Worm (Caenorhabditis elegans) whole organism, L4 larva: ENCODE measurements around the gene ZK355.2.
A peak's percentile ranks its signal among the peaks of the same experiment; 100 is the strongest.

ENCODE experiments used
- F44E2.7 ChIP-seq: fragments of 200-800 bp; sonication (Bioruptor generic); IDR thresholded peaks from 2 replicates; pipeline ENCODE4 v2.1.2; 2022; ENCODE audit warnings: missing genetic modification characterization, missing compliant biosample characterization
- F49E8.2 ChIP-seq: sonication (generic microtip); optimal IDR thresholded peaks from 2 replicates; lab custom pipeline; 2016; ENCODE audit warnings: missing compliant biosample characterization, mild to moderate bottlenecking, missing genetic modification characterization, borderline replicate concordance
- T26A8.4 ChIP-seq: fragments of 200-800 bp; sonication (Bioruptor generic); IDR thresholded peaks from 2 replicates; pipeline ENCODE4 v1.3.6; 2022; ENCODE audit warnings: missing genetic modification characterization, missing compliant biosample characterization
- Y48G9A.11 ChIP-seq: fragments of 200-800 bp; sonication (Bioruptor generic); IDR thresholded peaks from 2 replicates; pipeline ENCODE4 v1.3.6; 2022; ENCODE audit warnings: missing genetic modification reagents, missing genetic modification characterization, missing compliant biosample characterization
- Y5F2A.4 ChIP-seq: fragments of 200-800 bp; sonication (Bioruptor generic); optimal IDR thresholded peaks from 2 replicates; lab custom pipeline; 2018; ENCODE audit warnings: mild to moderate bottlenecking, missing genetic modification characterization, missing compliant biosample characterization
- aha-1 ChIP-seq: fragments of 150-350 bp; peaks from one replicate; lab custom pipeline; 2014; ENCODE audit warnings: missing biosample characterization, missing genetic modification characterization
- ceh-20 ChIP-seq: fragments of 200-800 bp; sonication (Bioruptor generic); IDR thresholded peaks from 2 replicates; pipeline ENCODE4 v1.3.6; 2022; ENCODE audit warnings: missing genetic modification reagents, missing genetic modification characterization, missing compliant biosample characterization
- ces-1 ChIP-seq: fragments of 150-350 bp; sonication (generic microtip); optimal IDR thresholded peaks from 4 replicates; lab custom pipeline; 2014; ENCODE audit warnings: missing biosample characterization, missing genetic modification reagents, missing genetic modification characterization
- daf-16 ChIP-seq, 3 experiments: sonication (generic microtip); optimal IDR thresholded peaks; 2 replicates each; lab custom pipeline; 2016 to 2017; ENCODE audit warnings: missing genetic modification characterization in 3 of 3, missing genetic modification reagents in 3 of 3, mild to moderate bottlenecking in 2 of 3, missing compliant biosample characterization in 2 of 3, missing biosample characterization in 1 of 3, moderate library complexity in 1 of 3
- daf-8 ChIP-seq: fragments of 200-800 bp; sonication (Bioruptor generic); IDR thresholded peaks from 2 replicates; pipeline ENCODE4 v1.3.6; 2022; ENCODE audit warnings: missing genetic modification characterization, missing compliant biosample characterization
- dmd-6 ChIP-seq: fragments of 200-800 bp; sonication (Bioruptor generic); IDR thresholded peaks from 2 replicates; pipeline ENCODE4 v1.3.6; 2022; ENCODE audit warnings: missing genetic modification reagents, missing genetic modification characterization, missing compliant biosample characterization
- dmd-8 ChIP-seq: fragments of 200-800 bp; sonication (Bioruptor generic); IDR thresholded peaks from 2 replicates; pipeline ENCODE4 v1.3.6; 2022; ENCODE audit warnings: missing genetic modification characterization, missing compliant biosample characterization
- dve-1 ChIP-seq: sonication (generic microtip); optimal IDR thresholded peaks from 2 replicates; lab custom pipeline; 2017; ENCODE audit warnings: antibody characterized with exemption, mild to moderate bottlenecking, missing genetic modification characterization, missing compliant biosample characterization; ENCODE audit not compliant: insufficient read depth
- egl-43 ChIP-seq: fragments of 200-800 bp; sonication (Bioruptor generic); IDR thresholded peaks from 2 replicates; pipeline ENCODE4 v1.3.6; 2022; ENCODE audit warnings: missing genetic modification reagents, missing genetic modification characterization, missing compliant biosample characterization
- fkh-10 ChIP-seq: fragments of 150-350 bp; optimal IDR thresholded peaks from 2 replicates; lab custom pipeline; 2014; ENCODE audit warnings: missing biosample characterization, missing genetic modification reagents, missing genetic modification characterization
- hlh-11 ChIP-seq: fragments of 200-800 bp; sonication (Bioruptor generic); optimal IDR thresholded peaks from 2 replicates; lab custom pipeline; 2018; ENCODE audit warnings: mild to moderate bottlenecking, missing genetic modification characterization, missing compliant biosample characterization
- hlh-30 ChIP-seq: sonication (generic microtip); optimal IDR thresholded peaks from 2 replicates; lab custom pipeline; 2017; ENCODE audit warnings: antibody characterized with exemption, mild to moderate bottlenecking, missing genetic modification characterization, missing compliant biosample characterization; ENCODE audit not compliant: insufficient read depth
- hmg-1.1 ChIP-seq: fragments of 200-800 bp; sonication (Bioruptor generic); IDR thresholded peaks from 2 replicates; pipeline ENCODE4 v1.3.6; 2022; ENCODE audit warnings: missing genetic modification reagents, missing genetic modification characterization, missing compliant biosample characterization
- jun-1 ChIP-seq: fragments of 150-350 bp; optimal IDR thresholded peaks from 2 replicates; lab custom pipeline; 2014; ENCODE audit warnings: missing biosample characterization, missing genetic modification reagents, missing genetic modification characterization
- lim-7 ChIP-seq: fragments of 200-800 bp; sonication (Bioruptor generic); IDR thresholded peaks from 2 replicates; pipeline ENCODE4 v1.3.6; 2022; ENCODE audit warnings: missing genetic modification characterization, missing compliant biosample characterization
- lin-13 ChIP-seq: fragments of 150-350 bp; optimal IDR thresholded peaks from 2 replicates; lab custom pipeline; 2014; ENCODE audit warnings: missing biosample characterization, missing genetic modification reagents, missing genetic modification characterization
- lin-15B ChIP-seq: fragments of 150-350 bp; sonication (generic microtip); optimal IDR thresholded peaks from 3 replicates; lab custom pipeline; 2014; ENCODE audit warnings: missing biosample characterization, missing genetic modification characterization
- lin-29 ChIP-seq: fragments of 200-800 bp; sonication (Bioruptor generic); IDR thresholded peaks from 2 replicates; pipeline ENCODE4 v1.3.6; 2022; ENCODE audit warnings: missing genetic modification reagents, missing genetic modification characterization, missing compliant biosample characterization
- lin-39 ChIP-seq: fragments of 150-350 bp; optimal IDR thresholded peaks from 2 replicates; lab custom pipeline; 2014; ENCODE audit warnings: missing biosample characterization, missing genetic modification reagents, missing genetic modification characterization
- lir-3 ChIP-seq: sonication (generic microtip); optimal IDR thresholded peaks from 2 replicates; lab custom pipeline; 2016; ENCODE audit warnings: mild to moderate bottlenecking, missing genetic modification characterization, missing compliant biosample characterization
- mdl-1 ChIP-seq, 2 experiments: fragments of 150-350 bp in 1 of 2; sonication (generic microtip) in 1 of 2; optimal IDR thresholded peaks; 2 replicates each; lab custom pipeline; 2014 to 2017; ENCODE audit warnings: missing biosample characterization in 2 of 2, missing genetic modification characterization in 2 of 2
- mep-1 ChIP-seq: fragments of 150-350 bp; sonication (generic microtip); optimal IDR thresholded peaks from 3 replicates; lab custom pipeline; 2014; ENCODE audit warnings: missing biosample characterization, missing genetic modification characterization
- mxl-2 ChIP-seq: fragments of 200-800 bp; sonication (Bioruptor generic); conservative IDR thresholded peaks from 2 replicates; pipeline ENCODE4 v1.3.6; 2022; ENCODE audit warnings: missing genetic modification reagents, missing genetic modification characterization, missing compliant biosample characterization
- mxl-3 ChIP-seq: fragments of 200-800 bp; sonication (Bioruptor generic); optimal IDR thresholded peaks from 2 replicates; lab custom pipeline; 2018; ENCODE audit warnings: mild to moderate bottlenecking, missing genetic modification characterization, missing compliant biosample characterization
- nhr-111 ChIP-seq: fragments of 200-800 bp; sonication (Bioruptor generic); optimal IDR thresholded peaks from 2 replicates; lab custom pipeline; 2018; ENCODE audit warnings: mild to moderate bottlenecking, missing genetic modification characterization, missing compliant biosample characterization
- nhr-28 ChIP-seq: fragments of 150-350 bp; optimal IDR thresholded peaks from 2 replicates; lab custom pipeline; 2014; ENCODE audit warnings: missing biosample characterization, missing genetic modification characterization
- nhr-6 ChIP-seq: fragments of 150-350 bp; optimal IDR thresholded peaks from 2 replicates; lab custom pipeline; 2014; ENCODE audit warnings: missing biosample characterization, missing genetic modification characterization
- nhr-76 ChIP-seq: fragments of 150-350 bp; optimal IDR thresholded peaks from 2 replicates; lab custom pipeline; 2014; ENCODE audit warnings: missing biosample characterization, missing genetic modification characterization
- nhr-77 ChIP-seq: fragments of 150-350 bp; optimal IDR thresholded peaks from 2 replicates; lab custom pipeline; 2014; ENCODE audit warnings: missing biosample characterization, missing genetic modification characterization
- pha-4 ChIP-seq, 2 experiments: fragments of 150-350 bp in 1 of 2; fragments of 200-800 bp in 1 of 2; sonication (Bioruptor generic) in 1 of 2; IDR thresholded peaks in 1 of 2; optimal IDR thresholded peaks in 1 of 2; 2 replicates each; pipeline versions ENCODE4 v1.3.6 to Lab custom; 2014 to 2022; ENCODE audit warnings: missing genetic modification characterization in 2 of 2, missing genetic modification reagents in 2 of 2, missing biosample characterization in 1 of 2, missing compliant biosample characterization in 1 of 2
- pqm-1 ChIP-seq: sonication (generic microtip); optimal IDR thresholded peaks from 2 replicates; lab custom pipeline; 2017; ENCODE audit warnings: missing biosample characterization, missing genetic modification characterization
- set-16 ChIP-seq: fragments of 200-800 bp; sonication (Bioruptor generic); IDR thresholded peaks from 2 replicates; pipeline ENCODE4 v1.3.6; 2022; ENCODE audit warnings: missing genetic modification reagents, missing genetic modification characterization, missing compliant biosample characterization
- skn-1 ChIP-seq: fragments of 150-350 bp; optimal IDR thresholded peaks from 2 replicates; lab custom pipeline; 2014; ENCODE audit warnings: missing biosample characterization, missing genetic modification characterization
- spr-1 ChIP-seq: sonication (generic microtip); optimal IDR thresholded peaks from 2 replicates; lab custom pipeline; 2016; ENCODE audit warnings: mild to moderate bottlenecking, missing genetic modification characterization, missing compliant biosample characterization
- tag-97 ChIP-seq: fragments of 200-800 bp; sonication (Bioruptor generic); IDR thresholded peaks from 2 replicates; pipeline ENCODE4 v1.3.6; 2022; ENCODE audit warnings: missing genetic modification characterization, missing compliant biosample characterization
- unc-39 ChIP-seq: sonication (generic microtip); optimal IDR thresholded peaks from 2 replicates; lab custom pipeline; 2017; ENCODE audit warnings: missing biosample characterization, missing genetic modification characterization
- unc-62 ChIP-seq, 3 experiments: fragments of 150-350 bp in 1 of 3; sonication (generic microtip); optimal IDR thresholded peaks in 2 of 3; peaks in 1 of 3; 1 replicate in 1 of 3; 2 replicates in 2 of 3; lab custom pipeline; 2014 to 2017; ENCODE audit warnings: missing biosample characterization in 3 of 3, missing genetic modification characterization in 3 of 3, missing genetic modification reagents in 3 of 3, missing genotype in 1 of 3
- vab-7 ChIP-seq: fragments of 200-800 bp; sonication (Bioruptor generic); IDR thresholded peaks from 2 replicates; pipeline ENCODE4 v1.3.6; 2022; ENCODE audit warnings: missing genetic modification reagents, missing genetic modification characterization, missing compliant biosample characterization
- zag-1 ChIP-seq: fragments of 150-350 bp; optimal IDR thresholded peaks from 2 replicates; lab custom pipeline; 2014; ENCODE audit warnings: missing biosample characterization, missing genetic modification characterization
- zip-11 ChIP-seq: fragments of 200-800 bp; sonication (Bioruptor generic); IDR thresholded peaks from 2 replicates; pipeline ENCODE4 v1.3.6; 2022; ENCODE audit warnings: missing genetic modification characterization, missing compliant biosample characterization
- ztf-7 ChIP-seq: fragments of 150-350 bp; optimal IDR thresholded peaks from 2 replicates; lab custom pipeline; 2014; ENCODE audit warnings: missing biosample characterization, missing genetic modification characterization

ZK355.2 gene

DNA sequence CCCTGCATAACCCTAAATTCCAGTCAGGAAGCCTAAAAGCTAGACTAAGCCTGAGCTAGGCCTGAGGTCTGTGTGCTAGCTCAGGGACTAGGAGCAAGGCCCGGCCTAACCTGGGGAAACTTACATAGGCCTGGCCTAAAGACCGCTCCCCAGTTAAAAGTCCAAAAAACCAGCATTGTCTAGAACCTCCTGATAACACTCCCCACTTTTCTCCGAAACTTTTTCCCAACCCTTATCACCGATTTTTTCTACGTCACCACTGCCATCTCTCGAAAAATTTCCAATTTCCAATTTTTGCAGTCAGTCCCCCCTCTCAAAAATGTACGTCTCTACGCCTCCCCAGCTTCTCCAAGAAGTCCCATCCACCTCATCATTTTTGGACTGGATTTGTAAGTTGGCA lies at the start of gene ZK355.2:
TSS of gene ZK355.2 (plus strand) at position 301 of the 400 bp plus-strand sequence.
- TF ChIP-seq lim-7 (GFP tag; lab: Robert Waterston, UW) (no peak), hlh-11 (tag; lab: Kevin White, UChicago) (no peak), dmd-8 (GFP tag; lab: Robert Waterston, UW) (no peak), jun-1 (tag; lab: Kevin White, UChicago) (no peak), zip-11 (no peak), zag-1 (tag; lab: Kevin White, UChicago) (no peak), ztf-7 (tag; lab: Kevin White, UChicago) (no peak), pqm-1 (tag; lab: Kevin White, UChicago) (peak; percentile 5), mxl-3 (GFP tag; lab: Kevin White, UChicago) (no peak), daf-16 (GFP tag; optimal IDR thresholded peaks at IDR 0.05; lab: Kevin White, UChicago) (no peak), daf-16 (tag; optimal IDR thresholded peaks at IDR 0.05; lab: Kevin White, UChicago) (peak; percentile 8), nhr-6 (no peak), lin-29 (no peak), lin-15B (no peak), dmd-6 (peak; percentile 34; the same call in 1 of the 2 replicates), mep-1 (no peak), mxl-2 (GFP tag; lab: Robert Waterston, UW) (no peak), T26A8.4 (no peak), nhr-111 (GFP tag; lab: Kevin White, UChicago) (no peak)
- TF ChIP-seq, all 104 proteins: peak for 3

- TF ChIP-seq vab-7 = no peak
- no peak for TF ChIP-seq mxl-2 (GFP tag; lab: Robert Waterston, UW)
- TF ChIP-seq skn-1 (tag; lab: Kevin White, UChicago) = no peak
- no peak for TF ChIP-seq fkh-10 (GFP tag; lab: Kevin White, UChicago)
- no peak for TF ChIP-seq Y48G9A.11 (GFP tag; lab: Robert Waterston, UW)
- TF ChIP-seq spr-1 (tag; lab: Kevin White, UChicago) = no peak
- TF ChIP-seq nhr-76 (tag; lab: Kevin White, UChicago) = no peak
- no peak for TF ChIP-seq lin-39
- no peak for TF ChIP-seq F44E2.7
- no peak for TF ChIP-seq aha-1 (tag; lab: Kevin White, UChicago)
- no peak for TF ChIP-seq unc-39 (tag; lab: Kevin White, UChicago)
- TF ChIP-seq ces-1 = no peak
- no peak for TF ChIP-seq pha-4 (GFP tag; IDR thresholded peaks at IDR 0.05; lab: Robert Waterston, UW)
- no peak for TF ChIP-seq pha-4 (tag; optimal IDR thresholded peaks at IDR 0.05; lab: Kevin White, UChicago)
- no peak for TF ChIP-seq daf-8 (GFP tag; lab: Robert Waterston, UW)
- no peak for TF ChIP-seq hmg-1.1 (GFP tag; lab: Robert Waterston, UW)
- no peak for TF ChIP-seq zip-11
- no peak for TF ChIP-seq nhr-77 (tag; lab: Kevin White, UChicago)
These were observed 48.9 kb upstream of the ZK355.2 start, which contains the start of gene Y110A2AL.1 for ce11 chrII:2874801-2875200. TSS of gene Y110A2AL.1 (plus strand) at chrII:2875101.

- TF ChIP-seq aha-1 (tag; lab: Kevin White, UChicago) (peak; percentile 92), lir-3 (tag; lab: Kevin White, UChicago) (no peak)
- TF ChIP-seq, all 104 proteins: peak for 1
These were observed 44.8 kb upstream of the ZK355.2 start for ce11 chrII:2878909-2879308.

DNA sequence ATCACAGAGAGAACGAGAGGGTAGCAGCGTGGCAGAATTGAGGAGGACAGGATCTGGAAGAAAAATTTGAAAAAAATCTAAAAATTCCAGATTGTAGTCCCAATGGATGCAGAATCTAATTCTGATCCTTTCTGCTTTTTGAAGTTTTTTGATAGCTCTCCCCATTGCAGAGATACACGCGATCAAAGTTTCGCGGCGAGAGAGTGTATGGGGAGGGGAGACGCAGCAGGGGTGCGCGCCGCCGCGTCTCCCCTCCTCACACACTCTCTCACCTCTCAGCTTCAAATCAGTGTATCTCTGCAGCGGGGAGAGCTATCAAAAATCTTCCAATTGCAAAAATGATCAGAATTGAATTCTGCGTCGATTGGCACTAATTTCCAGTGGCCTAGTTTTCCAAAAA lies 42.6 kb upstream of the ZK355.2 start:
- TF ChIP-seq nhr-77 (tag; lab: Kevin White, UChicago) (no peak), egl-43 (no peak), unc-62 (GFP tag; optimal IDR thresholded peaks at IDR 0.05 in 1 of 2; lab: Kevin White, UChicago) (no peak), unc-62 (tag; optimal IDR thresholded peaks at IDR 0.05; lab: Kevin White, UChicago) (no peak), F49E8.2 (no peak), lin-13 (no peak), fkh-10 (GFP tag; lab: Kevin White, UChicago) (no peak), Y5F2A.4 (GFP tag; lab: Kevin White, UChicago) (no peak), hlh-30 (tag; lab: Kevin White, UChicago) (no peak), pha-4 (GFP tag; IDR thresholded peaks at IDR 0.05; lab: Robert Waterston, UW) (no peak), pha-4 (tag; optimal IDR thresholded peaks at IDR 0.05; lab: Kevin White, UChicago) (no peak), mxl-2 (GFP tag; lab: Robert Waterston, UW) (no peak), ceh-20 (no peak), mdl-1 (tag; optimal IDR thresholded peaks at IDR 0.05; lab: Kevin White, UChicago) (no peak), dve-1 (tag; lab: Kevin White, UChicago) (no peak), lim-7 (GFP tag; lab: Robert Waterston, UW) (peak; percentile 10; the same call in 1 of the 2 replicates), tag-97 (no peak), mxl-3 (GFP tag; lab: Kevin White, UChicago) (no peak), nhr-28 (tag; lab: Kevin White, UChicago) (no peak), set-16 (peak; percentile 54)
